Worm (Caenorhabditis elegans) whole organism, L3 larva: ENCODE data around the gene C50F7.3.

Source experiments
- ceh-9 ChIP-seq: sonication (generic microtip); optimal IDR thresholded peaks from 2 replicates; lab custom pipeline; 2018; ENCODE audit warnings: missing biosample characterization, missing genetic modification characterization
- elt-1 ChIP-seq: fragments of 150-350 bp; optimal IDR thresholded peaks from 2 replicates; lab custom pipeline; 2014; ENCODE audit warnings: missing biosample characterization, missing genetic modification characterization
- elt-3 ChIP-seq, 3 experiments: fragments of 150-350 bp in 1 of 3; sonication (generic microtip) in 2 of 3; optimal IDR thresholded peaks; 2 replicates in 2 of 3; 4 replicates in 1 of 3; lab custom pipeline; 2014 to 2017; ENCODE audit warnings: missing biosample characterization in 3 of 3, missing genetic modification characterization in 3 of 3
- nfya-1 ChIP-seq: sonication (generic microtip); optimal IDR thresholded peaks from 2 replicates; lab custom pipeline; 2017; ENCODE audit warnings: missing genetic modification characterization, mild to moderate bottlenecking, missing compliant biosample characterization, antibody characterized with exemption, moderate library complexity; ENCODE audit not compliant: insufficient read depth
- pha-4 ChIP-seq: fragments of 150-350 bp; optimal IDR thresholded peaks from 2 replicates; lab custom pipeline; 2014; ENCODE audit warnings: missing biosample characterization, missing genetic modification reagents, missing genetic modification characterization
- unc-62 ChIP-seq: fragments of 150-350 bp; sonication (generic microtip); optimal IDR thresholded peaks from 4 replicates; lab custom pipeline; 2014; ENCODE audit warnings: missing biosample characterization, missing genetic modification reagents, missing genetic modification characterization
- zag-1 ChIP-seq: fragments of 150-350 bp; optimal IDR thresholded peaks from 2 replicates; lab custom pipeline; 2014; ENCODE audit warnings: missing biosample characterization, missing genetic modification characterization
- ztf-11 ChIP-seq: fragments of 150-350 bp; optimal IDR thresholded peaks from 2 replicates; lab custom pipeline; 2014; ENCODE audit warnings: missing biosample characterization, missing genetic modification characterization

DNA sequence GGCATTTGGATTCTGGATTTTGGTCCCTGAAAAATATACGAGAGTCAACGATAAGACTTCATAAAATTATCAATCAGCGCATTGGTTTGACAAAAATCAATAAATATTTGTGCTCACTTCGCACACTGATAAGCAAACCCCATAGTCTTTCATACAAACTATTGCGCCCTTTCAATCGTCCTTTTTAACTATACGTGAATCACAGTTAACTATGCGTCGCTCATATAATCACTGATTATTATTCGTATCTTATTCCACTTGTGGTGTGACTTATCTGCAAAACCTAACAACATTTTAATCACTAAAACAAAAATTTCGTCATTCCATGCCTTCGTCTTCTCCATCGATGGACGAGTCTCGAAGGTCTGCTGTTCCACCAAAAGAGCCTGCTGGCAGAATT, 21.3 kb upstream of the C50F7.3 start, which contains the start of gene nhr-8:
- TF ChIP-seq ceh-9 (tag; lab: Kevin White, UChicago), result no peak
- no peak for TF ChIP-seq unc-62
- no peak for TF ChIP-seq elt-3 (tag; optimal IDR thresholded peaks at IDR 0.05; lab: Kevin White, UChicago)
- TF ChIP-seq zag-1, result no peak
- TF ChIP-seq pha-4 (tag; lab: Kevin White, UChicago), result no peak
- TF ChIP-seq ztf-11, result no peak
- TF ChIP-seq elt-1 (tag; lab: Kevin White, UChicago), result no peak
- no peak for TF ChIP-seq nfya-1 (tag; lab: Kevin White, UChicago)
